Fruit fly (Drosophila melanogaster): Measurements from ENCODE around the gene gammaSnap2.

gammaSnap2 gene

DNA sequence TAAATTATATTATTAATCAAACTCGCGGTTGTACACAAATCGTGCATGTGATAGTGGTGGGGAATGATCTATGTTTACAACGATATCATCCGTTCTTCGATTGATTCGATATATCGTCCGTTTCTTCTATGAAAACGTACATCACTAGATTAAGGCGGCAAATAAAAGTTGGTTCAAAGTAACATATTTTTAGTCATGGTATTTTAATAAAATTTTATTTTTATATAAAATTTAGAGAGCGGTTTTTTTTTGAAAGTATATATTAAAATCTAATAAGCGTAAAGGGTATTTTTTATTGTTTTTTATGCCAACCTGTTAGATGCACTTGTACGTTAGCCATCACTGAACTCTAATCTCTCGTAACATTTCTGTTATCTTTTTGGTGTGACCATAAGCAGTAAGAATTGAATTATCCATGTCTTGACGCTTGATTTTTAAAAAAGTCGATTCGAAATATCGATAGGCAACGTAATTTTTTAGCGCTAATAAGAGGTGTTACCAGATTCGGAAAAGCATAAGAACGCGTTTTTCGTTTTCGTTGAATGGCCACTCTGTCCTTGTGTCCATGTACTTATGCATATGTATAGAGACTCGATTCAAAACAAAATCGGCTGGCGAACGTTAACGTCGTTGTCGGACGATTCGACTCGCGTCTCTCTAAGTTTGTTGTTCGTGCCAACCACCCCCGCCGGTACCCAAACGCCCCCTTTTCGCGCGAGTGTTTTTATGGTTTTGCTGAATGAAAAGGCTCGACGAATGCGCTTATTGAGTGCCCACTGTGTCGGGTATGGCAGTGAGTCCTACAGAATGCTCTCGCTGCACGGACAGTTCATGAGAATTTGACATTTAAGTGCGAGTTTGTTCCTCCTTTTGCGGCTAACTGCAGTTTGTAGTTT, 23.2 kb upstream of the gammaSnap2 start, which contains the start of the genes TAF1B and Invadolysin (continued):
- TF ChIP-seq zfh2 (GFP tag; optimal IDR thresholded peaks at IDR 0.05) (peak; percentile 36), tio (GFP tag; optimal IDR thresholded peaks at IDR 0.05) (peak; percentile 39), Camta (GFP tag; optimal IDR thresholded peaks at IDR 0.05) (peak; percentile 29), salm (tag; optimal IDR thresholded peaks at IDR 0.05) (no peak), H15 (GFP tag; IDR thresholded peaks at IDR 0.05) (peak; percentile 25; the same call in 1 of the 3 replicates), pfk (GFP tag; optimal IDR thresholded peaks at IDR 0.05) (no peak), tap (tag; optimal IDR thresholded peaks at IDR 0.05) (peak; percentile 28), CG17568 (GFP tag; optimal IDR thresholded peaks at IDR 0.05) (no peak), chif (GFP tag; optimal IDR thresholded peaks at IDR 0.05) (peak in 1 of 2 experiments; percentile 45), CG10147 (GFP tag; optimal IDR thresholded peaks at IDR 0.05) (peak; percentile 51), Doc3 (GFP tag; IDR thresholded peaks at IDR 0.05; ENCODE audit: partially characterized antibody) (peak; percentile 90), CG8478 (optimal IDR thresholded peaks at IDR 0.05) (no peak), CG15514 (GFP tag; optimal IDR thresholded peaks at IDR 0.05) (peak; percentile 65), Scr (GFP tag; IDR thresholded peaks at IDR 0.05; ENCODE audit: partially characterized antibody) (peak; percentile 93), CG13123 (GFP tag; optimal IDR thresholded peaks at IDR 0.05) (no peak), CG6854 (GFP tag; optimal IDR thresholded peaks at IDR 0.05) (peak; percentile 48), CG2678 (tag; optimal IDR thresholded peaks at IDR 0.05) (peak; percentile 46), unpg (GFP tag; optimal IDR thresholded peaks at IDR 0.05) (peak; percentile 29), CG17186 (GFP tag; optimal IDR thresholded peaks at IDR 0.05) (peak; percentile 38), Aef1 (GFP tag; IDR thresholded peaks at IDR 0.05) (0 out of 3 replicates have a peak, but pooled peaks have one; percentile 34), az2 (GFP tag; optimal IDR thresholded peaks at IDR 0.05) (peak; percentile 44), wek (GFP tag; optimal IDR thresholded peaks at IDR 0.05) (peak; percentile 35), Elba2 (GFP tag; optimal IDR thresholded peaks at IDR 0.05) (peak; percentile 48), CG5245 (GFP tag; optimal IDR thresholded peaks at IDR 0.05) (peak; percentile 31), NC2α (GFP tag; optimal IDR thresholded peaks at IDR 0.05) (no peak), mirr (GFP tag; optimal IDR thresholded peaks at IDR 0.05) (peak; percentile 57), CG3838 (GFP tag; optimal IDR thresholded peaks at IDR 0.05) (no peak), hkb (optimal IDR thresholded peaks at IDR 0.05) (no peak), hkb (GFP tag; IDR thresholded peaks at IDR 0.05) (peak; percentile 45), CG2116 (GFP tag; optimal IDR thresholded peaks at IDR 0.05) (peak; percentile 87), CG4404 (GFP tag; IDR thresholded peaks at IDR 0.05) (no peak), Atf3 (GFP tag; optimal IDR thresholded peaks at IDR 0.05) (no peak), CG8089 (GFP tag; optimal IDR thresholded peaks at IDR 0.05) (no peak), ash1 (GFP tag; optimal IDR thresholded peaks at IDR 0.05) (no peak), CG14710 (tag; optimal IDR thresholded peaks at IDR 0.05) (peak; percentile 84), sug (tag; optimal IDR thresholded peaks at IDR 0.05) (peak; percentile 48), shn (GFP tag; optimal IDR thresholded peaks at IDR 0.05) (no peak), exex (tag; optimal IDR thresholded peaks at IDR 0.05) (peak; percentile 36), CG7928 (GFP tag; optimal IDR thresholded peaks at IDR 0.05) (peak; percentile 17), CG11723 (GFP tag; optimal IDR thresholded peaks at IDR 0.05) (no peak), Fer1 (GFP tag; optimal IDR thresholded peaks at IDR 0.05) (peak; percentile 42), CG7987 (GFP tag; optimal IDR thresholded peaks at IDR 0.05) (peak; percentile 14), sisA (GFP tag; IDR thresholded peaks at IDR 0.05) (peak; percentile 54), chinmo (GFP tag; IDR thresholded peaks at IDR 0.05; ENCODE audit: partially characterized antibody) (peak; percentile 92; the same call in 3 of the 4 replicates), hb (GFP tag; IDR thresholded peaks at IDR 0.05; ENCODE audit: partially characterized antibody) (peak; percentile 89), H2.0 (GFP tag; IDR thresholded peaks at IDR 0.05) (peak; percentile 14; the same call in 1 of the 2 replicates), crc (GFP tag; optimal IDR thresholded peaks at IDR 0.05) (peak; percentile 27), CG2712 (tag; optimal IDR thresholded peaks at IDR 0.05) (peak; percentile 69)

Data from whole organism, embryonic.